Fruit fly (Drosophila melanogaster) whole organism, embryonic: ENCODE results near the gene Gnpat.

ENCODE experiments used
- Ada2b ChIP-seq: fragments of 200-800 bp; sonication (Bioruptor generic); IDR thresholded peaks from 2 replicates; pipeline ENCODE4 v1.3.6; 2022; ENCODE audit warnings: missing biosample characterization, missing genetic modification characterization
- Aef1 ChIP-seq: fragments of 200-800 bp; sonication (Bioruptor generic); IDR thresholded peaks from 3 replicates; pipeline ENCODE4 v1.3.6; 2022; ENCODE audit warnings: missing biosample characterization, missing genetic modification characterization
- Awh ChIP-seq: fragments of 200-800 bp; sonication (Bioruptor generic); IDR thresholded peaks from 2 replicates; pipeline ENCODE4, ENCODE4 v1.3.6; 2022; ENCODE audit warnings: missing biosample characterization, missing genetic modification characterization
- B-H1 ChIP-seq: fragments of 200-800 bp; sonication (Bioruptor generic); IDR thresholded peaks from 3 replicates; pipeline ENCODE4 v1.3.6; 2022; ENCODE audit warnings: missing biosample characterization, missing genetic modification characterization
- Bgb ChIP-seq: fragments of 200-800 bp; sonication (Bioruptor generic); IDR thresholded peaks from 2 replicates; pipeline ENCODE4 v1.3.6; 2022; ENCODE audit warnings: missing biosample characterization, missing genetic modification characterization; ENCODE audit not compliant: partially characterized antibody
- Blimp-1 ChIP-seq: fragments of 200-800 bp; sonication (Bioruptor generic); optimal IDR thresholded peaks from 3 replicates; lab custom pipeline; 2018; ENCODE audit warnings: missing biosample characterization, missing genetic modification characterization, mild to moderate bottlenecking, moderate library complexity, missing genetic modification reagents
- CG10366 ChIP-seq: fragments of 200-800 bp; sonication (Bioruptor generic); IDR thresholded peaks from 2 replicates; pipeline ENCODE4 v1.3.6; 2022; ENCODE audit warnings: missing biosample characterization, missing genetic modification characterization
- CG12104 ChIP-seq: fragments of 200-800 bp; sonication (Bioruptor generic); optimal IDR thresholded peaks from 3 replicates; lab custom pipeline; 2016; ENCODE audit warnings: missing biosample characterization, missing genetic modification characterization
- CG12155 ChIP-seq: fragments of 200-800 bp; sonication (Bioruptor generic); optimal IDR thresholded peaks from 3 replicates; lab custom pipeline; 2016; ENCODE audit warnings: missing biosample characterization, missing genetic modification characterization
- CG13624 ChIP-seq: fragments of 200-800 bp; sonication (Bioruptor generic); optimal IDR thresholded peaks from 2 replicates; lab custom pipeline; 2016; ENCODE audit warnings: missing biosample characterization, missing genetic modification characterization
- CG17186 ChIP-seq: fragments of 200-800 bp; sonication (Bioruptor generic); optimal IDR thresholded peaks from 3 replicates; lab custom pipeline; 2017; ENCODE audit warnings: missing biosample characterization, missing genetic modification reagents, missing genetic modification characterization
- CG17612 ChIP-seq: fragments of 200-800 bp; sonication (Bioruptor generic); IDR thresholded peaks from 2 replicates; pipeline ENCODE4 v1.3.6; 2022; ENCODE audit warnings: missing biosample characterization, missing genetic modification characterization
- CG17912 ChIP-seq: fragments of 200-800 bp; sonication (Bioruptor generic); optimal IDR thresholded peaks from 2 replicates; lab custom pipeline; 2018; ENCODE audit warnings: missing biosample characterization, mild to moderate bottlenecking, missing genetic modification characterization
- CG18764 ChIP-seq: fragments of 200-800 bp; sonication (Bioruptor generic); optimal IDR thresholded peaks from 3 replicates; lab custom pipeline; 2016; ENCODE audit warnings: missing biosample characterization, missing genetic modification characterization
- CG2116 ChIP-seq: fragments of 200-800 bp; sonication (Bioruptor generic); optimal IDR thresholded peaks from 3 replicates; lab custom pipeline; 2018; ENCODE audit warnings: missing biosample characterization, mild to moderate bottlenecking, missing genetic modification characterization
- CG2712 ChIP-seq: fragments of 200-800 bp; optimal IDR thresholded peaks from 3 replicates; lab custom pipeline; 2019; ENCODE audit warnings: missing biosample characterization, mild to moderate bottlenecking, missing genetic modification characterization, moderate library complexity
- CG34376 ChIP-seq: fragments of 200-800 bp; sonication (Bioruptor generic); optimal IDR thresholded peaks from 2 replicates; lab custom pipeline; 2018; ENCODE audit warnings: missing biosample characterization, mild to moderate bottlenecking, missing genetic modification characterization
- CG6689 ChIP-seq: fragments of 200-800 bp; sonication (Bioruptor generic); IDR thresholded peaks from 2 replicates; pipeline ENCODE4 v1.3.6; 2022; ENCODE audit warnings: missing biosample characterization, missing genetic modification characterization
- CG7357 ChIP-seq: fragments of 200-800 bp; sonication (Bioruptor generic); IDR thresholded peaks from 3 replicates; pipeline ENCODE4 v1.3.6; 2022; ENCODE audit warnings: missing biosample characterization, missing genetic modification characterization
- CG9797 ChIP-seq: fragments of 200-800 bp; sonication (Bioruptor generic); optimal IDR thresholded peaks from 3 replicates; lab custom pipeline; 2018; ENCODE audit warnings: missing biosample characterization, mild to moderate bottlenecking, missing genetic modification characterization
- Chrac-16 ChIP-seq: fragments of 200-800 bp; sonication (Bioruptor generic); optimal IDR thresholded peaks from 3 replicates; lab custom pipeline; 2016; ENCODE audit warnings: missing biosample characterization, missing genetic modification characterization
- Dad ChIP-seq: fragments of 200-800 bp; sonication (Bioruptor generic); optimal IDR thresholded peaks from 3 replicates; lab custom pipeline; 2016; ENCODE audit warnings: missing biosample characterization, missing genetic modification characterization
- Dek ChIP-seq: fragments of 200-800 bp; sonication (Bioruptor generic); optimal IDR thresholded peaks from 3 replicates; lab custom pipeline; 2019; ENCODE audit warnings: missing biosample characterization, mild to moderate bottlenecking, missing genetic modification characterization, moderate library complexity
- Doc3 ChIP-seq: fragments of 200-800 bp; sonication (Bioruptor generic); IDR thresholded peaks from 3 replicates; pipeline ENCODE4 v1.3.6; 2022; ENCODE audit warnings: missing biosample characterization, missing genetic modification characterization; ENCODE audit not compliant: partially characterized antibody
- HLH4C ChIP-seq: fragments of 200-800 bp; sonication (Bioruptor generic); IDR thresholded peaks from 3 replicates; pipeline ENCODE4 v1.3.6; 2022; ENCODE audit warnings: missing biosample characterization, missing genetic modification characterization; ENCODE audit not compliant: partially characterized antibody
- Lpt ChIP-seq: fragments of >200 bp; optimal IDR thresholded peaks from 2 replicates; lab custom pipeline; 2018; ENCODE audit warnings: missing biosample characterization, missing genetic modification characterization
- MESR4 ChIP-seq: fragments of 200-800 bp; sonication (Bioruptor generic); optimal IDR thresholded peaks from 2 replicates; lab custom pipeline; 2018; ENCODE audit warnings: missing biosample characterization, mild to moderate bottlenecking, missing genetic modification characterization, moderate library complexity
- Max ChIP-seq: fragments of 200-800 bp; sonication (Bioruptor generic); optimal IDR thresholded peaks from 2 replicates; lab custom pipeline; 2016; ENCODE audit warnings: missing biosample characterization, mild to moderate bottlenecking, missing genetic modification characterization
- NK7.1 ChIP-seq: fragments of 200-800 bp; sonication (Bioruptor generic); optimal IDR thresholded peaks from 3 replicates; lab custom pipeline; 2016; ENCODE audit warnings: missing biosample characterization, missing genetic modification characterization
- Nf-YA ChIP-seq: fragments of 200-800 bp; sonication (Bioruptor generic); IDR thresholded peaks from 2 replicates; pipeline ENCODE4 v1.3.6; 2022; ENCODE audit warnings: missing biosample characterization, missing genetic modification characterization
- Nf-YC ChIP-seq: fragments of 200-800 bp; optimal IDR thresholded peaks from 3 replicates; lab custom pipeline; 2019; ENCODE audit warnings: missing biosample characterization, mild to moderate bottlenecking, missing genetic modification characterization, moderate library complexity
- cato ChIP-seq: fragments of 200-800 bp; sonication (Bioruptor generic); optimal IDR thresholded peaks from 2 replicates; lab custom pipeline; 2016; ENCODE audit warnings: missing biosample characterization, missing genetic modification characterization, borderline replicate concordance
- crp ChIP-seq, 2 experiments: fragments of 200-800 bp; sonication (Bioruptor generic); optimal IDR thresholded peaks; 2 replicates in 1 of 2; 3 replicates in 1 of 2; lab custom pipeline; 2017; ENCODE audit warnings: missing biosample characterization in 2 of 2, missing genetic modification characterization in 2 of 2, mild to moderate bottlenecking in 1 of 2, moderate library complexity in 1 of 2
- dan ChIP-seq: fragments of 200-800 bp; sonication (Bioruptor generic); IDR thresholded peaks from 2 replicates; pipeline ENCODE4 v1.3.6; 2022; ENCODE audit warnings: missing biosample characterization, missing genetic modification characterization
- dati ChIP-seq: fragments of 200-800 bp; sonication (Bioruptor generic); IDR thresholded peaks from 2 replicates; pipeline ENCODE4 v1.3.6; 2022; ENCODE audit warnings: missing biosample characterization, missing genetic modification characterization
- fd96Cb ChIP-seq: fragments of 200-800 bp; sonication (Bioruptor generic); optimal IDR thresholded peaks from 2 replicates; lab custom pipeline; 2018; ENCODE audit warnings: missing biosample characterization, mild to moderate bottlenecking, missing genetic modification characterization, moderate library complexity
- ftz-f1 ChIP-seq: fragments of 200-800 bp; sonication (Bioruptor generic); optimal IDR thresholded peaks from 2 replicates; lab custom pipeline; 2016; ENCODE audit warnings: missing biosample characterization, missing genetic modification characterization
- jumu ChIP-seq: fragments of 200-800 bp; sonication (Bioruptor generic); optimal IDR thresholded peaks from 3 replicates; lab custom pipeline; 2016; ENCODE audit warnings: missing biosample characterization, missing genetic modification characterization
- klu ChIP-seq: fragments of 200-800 bp; sonication (Bioruptor generic); IDR thresholded peaks from 2 replicates; pipeline ENCODE4 v1.3.6; 2022; ENCODE audit warnings: missing biosample characterization, missing genetic modification characterization
- knrl ChIP-seq: fragments of 200-800 bp; sonication (Bioruptor generic); IDR thresholded peaks from 3 replicates; pipeline ENCODE4 v1.3.6; 2022; ENCODE audit warnings: missing biosample characterization, missing genetic modification characterization; ENCODE audit not compliant: partially characterized antibody
- lmd ChIP-seq: fragments of 200-800 bp; sonication (Bioruptor generic); IDR thresholded peaks from 2 replicates; pipeline ENCODE4 v1.3.6; 2022; ENCODE audit warnings: missing biosample characterization, missing genetic modification characterization
- mam ChIP-seq: fragments of 200-800 bp; sonication (Bioruptor generic); optimal IDR thresholded peaks from 3 replicates; lab custom pipeline; 2016; ENCODE audit warnings: missing biosample characterization, missing genetic modification characterization
- nau ChIP-seq: fragments of 200-800 bp; sonication (Bioruptor generic); optimal IDR thresholded peaks from 3 replicates; lab custom pipeline; 2017; ENCODE audit warnings: missing biosample characterization, mild to moderate bottlenecking, missing genetic modification characterization, missing genetic modification reagents
- nom ChIP-seq: fragments of 200-800 bp; sonication (Bioruptor generic); optimal IDR thresholded peaks from 2 replicates; lab custom pipeline; 2017; ENCODE audit warnings: missing biosample characterization, missing genetic modification characterization, mild to moderate bottlenecking, moderate library complexity, missing genetic modification reagents
- pum ChIP-seq: fragments of 200-800 bp; sonication (Bioruptor generic); optimal IDR thresholded peaks from 2 replicates; lab custom pipeline; 2016; ENCODE audit warnings: missing biosample characterization, missing genetic modification characterization
- sisA ChIP-seq: fragments of 200-800 bp; sonication (Bioruptor generic); IDR thresholded peaks from 2 replicates; pipeline ENCODE4 v1.3.6; 2022; ENCODE audit warnings: missing biosample characterization, missing genetic modification characterization
- tin ChIP-seq: fragments of 200-800 bp; sonication (Bioruptor generic); optimal IDR thresholded peaks from 3 replicates; lab custom pipeline; 2016; ENCODE audit warnings: missing biosample characterization, missing genetic modification characterization
- toy ChIP-seq: fragments of 200-800 bp; sonication (Bioruptor generic); IDR thresholded peaks from 2 replicates; pipeline ENCODE4 v1.3.6; 2022; ENCODE audit warnings: missing biosample characterization, missing genetic modification characterization
- trem ChIP-seq: fragments of 200-800 bp; optimal IDR thresholded peaks from 3 replicates; lab custom pipeline; 2019; ENCODE audit warnings: missing biosample characterization, mild to moderate bottlenecking, missing genetic modification characterization, moderate library complexity
- twi ChIP-seq: fragments of 200-800 bp; optimal IDR thresholded peaks from 2 replicates; lab custom pipeline; 2019; ENCODE audit warnings: missing biosample characterization, mild to moderate bottlenecking, missing genetic modification characterization, moderate library complexity

Gnpat gene

dm6 chr3R:25482463-25483173, 8.1 kb downstream of the Gnpat start, which contains the start of the genes XNP, CG42488 and CG5116 (continued):
- TF ChIP-seq Nf-YC (tag; lab: Kevin White, UChicago) (peak; percentile 88), B-H1 (GFP tag; lab: Robert Waterston, UW) (no peak), CG7357 (GFP tag; lab: Robert Waterston, UW) (no peak), fd96Cb (tag; lab: Kevin White, UChicago) (peak; percentile 4), Aef1 (GFP tag; lab: Robert Waterston, UW) (peak; percentile 40; the same call in 1 of the 3 replicates), HLH4C (GFP tag; lab: Robert Waterston, UW) (peak; percentile 98), twi (tag; lab: Kevin White, UChicago) (peak; percentile 44), CG10366 (GFP tag; lab: Robert Waterston, UW) (peak; percentile 27; the same call in 1 of the 2 replicates), nau (GFP tag; lab: Kevin White, UChicago) (no peak), klu (GFP tag; lab: Robert Waterston, UW) (no peak), Ada2b (no peak), Dek (tag; lab: Kevin White, UChicago) (peak; percentile 32), Awh (GFP tag; lab: Robert Waterston, UW) (no peak), CG17186 (GFP tag; lab: Kevin White, UChicago) (peak; percentile 87), crp (GFP tag; optimal IDR thresholded peaks at IDR 0.05; lab: Kevin White, UChicago) (peak; percentile 79 to 97), sisA (peak; percentile 34; the same call in 1 of the 2 replicates), jumu (GFP tag; lab: Kevin White, UChicago) (peak; percentile 5), Max (GFP tag; lab: Kevin White, UChicago) (peak; percentile 66), Bgb (GFP tag; lab: Robert Waterston, UW) (peak; percentile 97), ftz-f1 (peak; percentile 23), CG13624 (GFP tag; lab: Kevin White, UChicago) (peak; percentile 26), Lpt (no peak), dan (GFP tag; lab: Robert Waterston, UW) (no peak), CG18764 (GFP tag; lab: Kevin White, UChicago) (no peak), tin (peak; percentile 36), toy (no peak), lmd (GFP tag; lab: Robert Waterston, UW) (peak; percentile 32; the same call in 1 of the 2 replicates), knrl (GFP tag; lab: Robert Waterston, UW) (peak; percentile 99), Nf-YA (GFP tag; lab: Robert Waterston, UW) (no peak), dati (no peak), NK7.1 (GFP tag; lab: Kevin White, UChicago) (no peak), nom (GFP tag; lab: Kevin White, UChicago) (peak; percentile 94), CG34376 (GFP tag; lab: Kevin White, UChicago) (peak; percentile 61), CG12155 (GFP tag; lab: Kevin White, UChicago) (peak; percentile 49), Chrac-16 (peak; percentile 37), cato (GFP tag; lab: Kevin White, UChicago) (no peak), Blimp-1 (no peak), CG12104 (GFP tag; lab: Kevin White, UChicago) (peak; percentile 11), CG2116 (GFP tag; lab: Kevin White, UChicago) (peak; percentile 98), CG2712 (tag; lab: Kevin White, UChicago) (peak; percentile 69), Dad (GFP tag; lab: Kevin White, UChicago) (peak; percentile 52), CG9797 (GFP tag; lab: Kevin White, UChicago) (peak; percentile 49), CG17612 (GFP tag; lab: Robert Waterston, UW) (no peak), pum (peak; percentile 24), CG17912 (GFP tag; lab: Kevin White, UChicago) (no peak), mam (GFP tag; lab: Kevin White, UChicago) (peak; percentile 38), trem (tag; lab: Kevin White, UChicago) (peak; percentile 89), CG6689 (GFP tag; lab: Robert Waterston, UW) (peak; percentile 53), Doc3 (GFP tag; lab: Robert Waterston, UW) (peak; percentile 100), MESR4 (GFP tag; lab: Kevin White, UChicago) (peak; percentile 69)
